Worm (Caenorhabditis elegans) whole organism, L2 larva: ENCODE results near the gene let-754.

Experiments
- C34F6.9 ChIP-seq: fragments of 150-350 bp; optimal IDR thresholded peaks from 2 replicates; lab custom pipeline; 2014; ENCODE audit warnings: missing biosample characterization, missing genetic modification characterization
- F13H6.1 ChIP-seq: sonication (generic microtip); optimal IDR thresholded peaks from 2 replicates; lab custom pipeline; 2016; ENCODE audit warnings: missing genetic modification characterization, missing compliant biosample characterization
- Y55F3AM.14 ChIP-seq: fragments of 200-800 bp; sonication (Bioruptor generic); optimal IDR thresholded peaks from 2 replicates; lab custom pipeline; 2018; ENCODE audit warnings: mild to moderate bottlenecking, missing genetic modification characterization, missing compliant biosample characterization
- ZK546.5 ChIP-seq: sonication (generic microtip); optimal IDR thresholded peaks from 2 replicates; lab custom pipeline; 2017; ENCODE audit warnings: missing biosample characterization, missing genetic modification characterization
- alr-1 ChIP-seq: fragments of 150-350 bp; optimal IDR thresholded peaks from 2 replicates; lab custom pipeline; 2014; ENCODE audit warnings: missing biosample characterization, missing genetic modification characterization
- ama-1 ChIP-seq: fragments of 150-350 bp; optimal IDR thresholded peaks from 2 replicates; lab custom pipeline; 2018; ENCODE audit warnings: inconsistent platforms
- blmp-1 ChIP-seq: sonication (generic microtip); optimal IDR thresholded peaks from 2 replicates; lab custom pipeline; 2017; ENCODE audit warnings: missing genetic modification characterization, mild to moderate bottlenecking, missing compliant biosample characterization, antibody characterized with exemption, moderate library complexity; ENCODE audit not compliant: insufficient read depth
- ceh-16 ChIP-seq: fragments of 150-350 bp; optimal IDR thresholded peaks from 2 replicates; lab custom pipeline; 2014; ENCODE audit warnings: missing biosample characterization, missing genetic modification characterization
- ceh-82 ChIP-seq: fragments of 150-350 bp; optimal IDR thresholded peaks from 2 replicates; lab custom pipeline; 2014; ENCODE audit warnings: missing biosample characterization, missing genetic modification characterization
- crh-2 ChIP-seq: sonication (generic microtip); optimal IDR thresholded peaks from 2 replicates; lab custom pipeline; 2017; ENCODE audit warnings: missing biosample characterization, missing genetic modification characterization
- dmd-4 ChIP-seq: sonication (generic microtip); optimal IDR thresholded peaks from 2 replicates; lab custom pipeline; 2017; ENCODE audit warnings: missing biosample characterization, missing genetic modification characterization
- egl-27 ChIP-seq: sonication (generic microtip); optimal IDR thresholded peaks from 3 replicates; lab custom pipeline; 2017; ENCODE audit warnings: missing biosample characterization, missing genetic modification reagents, missing genetic modification characterization
- elt-3 ChIP-seq: sonication (generic microtip); optimal IDR thresholded peaks from 2 replicates; lab custom pipeline; 2017; ENCODE audit warnings: missing biosample characterization, missing genetic modification characterization
- fos-1 ChIP-seq: fragments of 150-350 bp; optimal IDR thresholded peaks from 2 replicates; lab custom pipeline; 2014; ENCODE audit warnings: missing biosample characterization, missing genetic modification characterization
- lin-11 ChIP-seq: fragments of 150-350 bp; sonication (generic microtip); optimal IDR thresholded peaks from 2 replicates; lab custom pipeline; 2014; ENCODE audit warnings: missing biosample characterization, missing genetic modification characterization, inconsistent platforms, mixed read lengths
- lin-13 ChIP-seq: fragments of 150-350 bp; optimal IDR thresholded peaks from 2 replicates; lab custom pipeline; 2014; ENCODE audit warnings: missing biosample characterization, missing genetic modification reagents, missing genetic modification characterization
- lin-39 ChIP-seq: fragments of 150-350 bp; optimal IDR thresholded peaks from 2 replicates; lab custom pipeline; 2014; ENCODE audit warnings: missing biosample characterization, missing genetic modification reagents, missing genetic modification characterization
- lsy-2 ChIP-seq, 2 experiments: fragments of 150-350 bp in 1 of 2; sonication (generic microtip) in 1 of 2; optimal IDR thresholded peaks; 2 replicates each; lab custom pipeline; 2014 to 2017; ENCODE audit warnings: missing biosample characterization in 2 of 2, missing genetic modification characterization in 2 of 2
- mab-5 ChIP-seq: fragments of 150-350 bp; optimal IDR thresholded peaks from 2 replicates; lab custom pipeline; 2014; ENCODE audit warnings: missing biosample characterization, missing genetic modification characterization
- mbf-1 ChIP-seq: sonication (generic microtip); optimal IDR thresholded peaks from 2 replicates; lab custom pipeline; 2017; ENCODE audit warnings: missing biosample characterization, missing genetic modification characterization
- mdl-1 ChIP-seq, 2 experiments: fragments of 150-350 bp in 1 of 2; sonication (generic microtip) in 1 of 2; optimal IDR thresholded peaks; 2 replicates each; lab custom pipeline; 2017; ENCODE audit warnings: missing biosample characterization in 2 of 2, missing genetic modification characterization in 2 of 2
- nhr-10 ChIP-seq: sonication (generic microtip); optimal IDR thresholded peaks from 2 replicates; lab custom pipeline; 2017; ENCODE audit warnings: missing biosample characterization, missing genetic modification characterization
- nhr-11 ChIP-seq: fragments of 150-350 bp; optimal IDR thresholded peaks from 2 replicates; lab custom pipeline; 2014; ENCODE audit warnings: missing biosample characterization, missing genetic modification characterization
- nhr-12 ChIP-seq: fragments of 150-350 bp; optimal IDR thresholded peaks from 2 replicates; lab custom pipeline; 2014; ENCODE audit warnings: missing biosample characterization, missing genetic modification characterization
- nhr-129 ChIP-seq: fragments of 150-350 bp; optimal IDR thresholded peaks from 2 replicates; lab custom pipeline; 2014; ENCODE audit warnings: missing biosample characterization, missing genetic modification characterization
- nhr-21 ChIP-seq: fragments of 150-350 bp; optimal IDR thresholded peaks from 2 replicates; lab custom pipeline; 2014; ENCODE audit warnings: missing biosample characterization, missing genetic modification characterization
- nhr-23 ChIP-seq: fragments of 150-350 bp; optimal IDR thresholded peaks from 2 replicates; lab custom pipeline; 2014; ENCODE audit warnings: missing biosample characterization, missing genetic modification reagents, missing genetic modification characterization
- nhr-237 ChIP-seq: fragments of 150-350 bp; optimal IDR thresholded peaks from 2 replicates; lab custom pipeline; 2014; ENCODE audit warnings: missing biosample characterization, missing genetic modification characterization
- nhr-25 ChIP-seq: fragments of 150-350 bp; sonication (generic microtip); optimal IDR thresholded peaks from 3 replicates; lab custom pipeline; 2014; ENCODE audit warnings: missing biosample characterization, missing genetic modification characterization
- nhr-6 ChIP-seq: fragments of 150-350 bp; optimal IDR thresholded peaks from 2 replicates; lab custom pipeline; 2014; ENCODE audit warnings: missing biosample characterization, missing genetic modification characterization
- nhr-77 ChIP-seq: fragments of 150-350 bp; optimal IDR thresholded peaks from 2 replicates; lab custom pipeline; 2014; ENCODE audit warnings: missing biosample characterization, missing genetic modification characterization
- peb-1 ChIP-seq: fragments of 150-350 bp; optimal IDR thresholded peaks from 2 replicates; lab custom pipeline; 2014; ENCODE audit warnings: missing biosample characterization, missing genetic modification characterization
- skn-1 ChIP-seq: sonication (generic microtip); optimal IDR thresholded peaks from 2 replicates; lab custom pipeline; 2017; ENCODE audit warnings: missing biosample characterization, missing genetic modification characterization
- sma-3 ChIP-seq: sonication (generic microtip); optimal IDR thresholded peaks from 2 replicates; lab custom pipeline; 2016; ENCODE audit warnings: missing genetic modification reagents, missing genetic modification characterization, missing compliant biosample characterization
- sma-9 ChIP-seq, 2 experiments: fragments of 150-350 bp in 1 of 2; sonication (generic microtip) in 1 of 2; optimal IDR thresholded peaks; 2 replicates each; lab custom pipeline; 2014 to 2016; ENCODE audit warnings: missing genetic modification characterization in 2 of 2, mild to moderate bottlenecking in 1 of 2, missing biosample characterization in 1 of 2, missing compliant biosample characterization in 1 of 2, missing genetic modification reagents in 1 of 2, moderate library complexity in 1 of 2
- snpc-4 ChIP-seq: fragments of 150-350 bp; optimal IDR thresholded peaks from 2 replicates; lab custom pipeline; 2014; ENCODE audit warnings: missing biosample characterization, missing genetic modification characterization
- unc-39 ChIP-seq: fragments of 150-350 bp; optimal IDR thresholded peaks from 2 replicates; lab custom pipeline; 2014; ENCODE audit warnings: missing biosample characterization, missing genetic modification characterization
- unc-55 ChIP-seq: fragments of 150-350 bp; sonication (generic microtip); optimal IDR thresholded peaks from 3 replicates; lab custom pipeline; 2014; ENCODE audit warnings: missing biosample characterization, missing genetic modification reagents, missing genetic modification characterization
- zag-1 ChIP-seq: fragments of 150-350 bp; optimal IDR thresholded peaks from 2 replicates; lab custom pipeline; 2014; ENCODE audit warnings: missing biosample characterization, missing genetic modification characterization
- ztf-11 ChIP-seq: sonication (generic microtip); optimal IDR thresholded peaks from 2 replicates; lab custom pipeline; 2017; ENCODE audit warnings: missing biosample characterization, missing genetic modification characterization
- ztf-4 ChIP-seq: fragments of 150-350 bp; optimal IDR thresholded peaks from 2 replicates; lab custom pipeline; 2014; ENCODE audit warnings: missing biosample characterization, missing genetic modification characterization

let-754 gene

ce11 chrIII:7977777-7978176 is 24.7 kb upstream of the let-754 start, which contains the start of gene C06G4.4:
C06G4.4 (minus strand) TSS chrIII:7977812.
- TF ChIP-seq mdl-1 (tag; optimal IDR thresholded peaks at IDR 0.05; lab: Kevin White, UChicago): no peak
- no peak for TF ChIP-seq lsy-2 (tag; optimal IDR thresholded peaks at IDR 0.05; lab: Kevin White, UChicago)
- TF ChIP-seq crh-2 (tag; lab: Kevin White, UChicago): no peak
- no peak for TF ChIP-seq mbf-1
- TF ChIP-seq nhr-25 (tag; lab: Kevin White, UChicago): no peak
- no peak for TF ChIP-seq mab-5 (tag; lab: Kevin White, UChicago)
- no peak for TF ChIP-seq snpc-4 (tag; lab: Kevin White, UChicago)
- no peak for TF ChIP-seq zag-1 (tag; lab: Kevin White, UChicago)

- TF ChIP-seq nhr-6 (tag; lab: Kevin White, UChicago) (no peak), nhr-25 (tag; lab: Kevin White, UChicago) (no peak), sma-3 (GFP tag; lab: Kevin White, UChicago) (peak; percentile 11), ama-1 (peak; percentile 24), mbf-1 (no peak), sma-9 (GFP tag; optimal IDR thresholded peaks at IDR 0.05; lab: Kevin White, UChicago) (peak; percentile 7), sma-9 (tag; optimal IDR thresholded peaks at IDR 0.05; lab: Kevin White, UChicago) (no peak), F13H6.1 (tag; lab: Kevin White, UChicago) (peak; percentile 26), lin-13 (GFP tag; lab: Kevin White, UChicago) (no peak), nhr-21 (peak; percentile 45)
Observed at ce11 chrIII:7977224-7977623, 24.1 kb upstream of the let-754 start.

DNA sequence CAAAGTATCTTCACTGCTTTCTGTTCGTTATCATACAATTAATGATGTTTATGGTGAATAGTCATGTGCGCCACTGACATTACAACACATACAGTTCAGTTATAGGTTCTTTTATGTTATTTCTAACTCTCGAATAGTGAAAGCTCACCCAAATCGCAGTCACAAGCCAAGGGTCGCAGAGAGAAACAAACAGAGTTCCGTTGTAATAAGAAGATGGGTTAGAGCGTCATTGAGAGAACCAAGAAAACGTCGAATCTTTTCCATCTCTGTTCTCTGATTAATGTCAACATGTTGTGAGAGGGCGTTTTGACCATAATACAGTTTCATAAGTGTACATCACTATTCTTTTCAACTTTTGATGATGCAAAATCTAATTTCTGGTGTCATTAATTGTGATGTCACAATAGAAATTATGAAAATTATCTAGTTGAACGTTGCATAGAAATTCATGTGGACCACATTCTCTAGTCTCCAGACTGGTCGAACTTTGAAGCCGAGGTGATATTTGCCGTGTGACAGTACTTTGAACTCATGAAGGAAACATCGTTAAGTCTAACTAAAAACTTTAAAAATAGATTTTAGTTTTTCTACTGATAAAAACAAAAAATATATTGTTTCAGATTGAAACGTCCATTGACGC is 21.0 kb upstream of the let-754 start:
- TF ChIP-seq elt-3 (tag; lab: Kevin White, UChicago): no peak
- no peak for TF ChIP-seq nhr-6 (tag; lab: Kevin White, UChicago)
- no peak for TF ChIP-seq nhr-10 (tag; lab: Kevin White, UChicago)
- TF ChIP-seq egl-27 (tag; lab: Kevin White, UChicago): no peak
- TF ChIP-seq ztf-4 (tag; lab: Kevin White, UChicago): peak; percentile 45
- TF ChIP-seq sma-9 (GFP tag; optimal IDR thresholded peaks at IDR 0.05; lab: Kevin White, UChicago): peak; percentile 33
- TF ChIP-seq sma-9 (tag; optimal IDR thresholded peaks at IDR 0.05; lab: Kevin White, UChicago): no peak
- TF ChIP-seq nhr-11: no peak
- TF ChIP-seq fos-1 (tag; lab: Kevin White, UChicago): peak; percentile 29
- peak; percentile 65 for TF ChIP-seq nhr-129
- TF ChIP-seq nhr-21: peak; percentile 33
- TF ChIP-seq peb-1 (tag; lab: Kevin White, UChicago): no peak
- TF ChIP-seq alr-1 (tag; lab: Kevin White, UChicago): no peak
- TF ChIP-seq sma-3 (GFP tag; lab: Kevin White, UChicago): no peak
- peak; percentile 6 for TF ChIP-seq crh-2 (tag; lab: Kevin White, UChicago)
- no peak for TF ChIP-seq lin-11 (tag; lab: Kevin White, UChicago)
- TF ChIP-seq blmp-1 (tag; lab: Kevin White, UChicago): peak; percentile 83
- TF ChIP-seq ceh-82 (tag; lab: Kevin White, UChicago): no peak
- peak; percentile 41 for TF ChIP-seq nhr-25 (tag; lab: Kevin White, UChicago)
- TF ChIP-seq ama-1: peak; percentile 57
- peak; percentile 15 for TF ChIP-seq C34F6.9 (tag; lab: Kevin White, UChicago)
- TF ChIP-seq ztf-11 (tag; lab: Kevin White, UChicago): no peak
- TF ChIP-seq mdl-1 (tag; optimal IDR thresholded peaks at IDR 0.05; lab: Kevin White, UChicago): no peak
- TF ChIP-seq nhr-12 (tag; lab: Kevin White, UChicago): no peak
- peak in 1 of 2 experiments; percentile 39 for TF ChIP-seq lsy-2 (tag; optimal IDR thresholded peaks at IDR 0.05; lab: Kevin White, UChicago)

ce11 chrIII:7973201-7973767 is 20.2 kb upstream of the let-754 start, which contains the start of the genes eef-1B.1 and aco-2:
eef-1B.1 (minus strand) TSS chrIII:7973386.
aco-2 (plus strand) TSS chrIII:7973717.
- TF ChIP-seq lsy-2 (tag; optimal IDR thresholded peaks at IDR 0.05; lab: Kevin White, UChicago) (peak; percentile 86 to 95), unc-39 (tag; lab: Kevin White, UChicago) (no peak), nhr-11 (no peak), nhr-129 (peak; percentile 93), alr-1 (tag; lab: Kevin White, UChicago) (no peak), sma-3 (GFP tag; lab: Kevin White, UChicago) (peak; percentile 94), dmd-4 (tag; lab: Kevin White, UChicago) (no peak), nhr-237 (tag; lab: Kevin White, UChicago) (no peak), ztf-4 (tag; lab: Kevin White, UChicago) (peak; percentile 55), nhr-77 (tag; lab: Kevin White, UChicago) (peak; percentile 80), peb-1 (tag; lab: Kevin White, UChicago) (no peak), ama-1 (no peak), nhr-21 (peak; percentile 94), lin-39 (no peak), Y55F3AM.14 (peak; percentile 36), nhr-23 (no peak), mbf-1 (no peak), ceh-82 (tag; lab: Kevin White, UChicago) (no peak), unc-55 (GFP tag; lab: Kevin White, UChicago) (peak; percentile 97), ZK546.5 (peak; percentile 47), crh-2 (tag; lab: Kevin White, UChicago) (peak; percentile 93), nhr-12 (tag; lab: Kevin White, UChicago) (peak; percentile 28), nhr-10 (tag; lab: Kevin White, UChicago) (no peak), mdl-1 (tag; optimal IDR thresholded peaks at IDR 0.05; lab: Kevin White, UChicago) (peak in 1 of 2 experiments; percentile 61), skn-1 (tag; lab: Kevin White, UChicago) (peak; percentile 52), ceh-16 (tag; lab: Kevin White, UChicago) (peak; percentile 56), sma-9 (GFP tag; optimal IDR thresholded peaks at IDR 0.05; lab: Kevin White, UChicago) (peak; percentile 95), sma-9 (tag; optimal IDR thresholded peaks at IDR 0.05; lab: Kevin White, UChicago) (no peak), fos-1 (tag; lab: Kevin White, UChicago) (peak; percentile 80), nhr-6 (tag; lab: Kevin White, UChicago) (peak; percentile 27)
